Worm (Caenorhabditis elegans) whole organism, late embryonic: ENCODE data around the gene ceh-58.

Source experiments
- C38D4.7 ChIP-seq: fragments of 200-800 bp; sonication (Bioruptor generic); optimal IDR thresholded peaks from 2 replicates; lab custom pipeline; 2018; ENCODE audit warnings: mild to moderate bottlenecking, missing genetic modification characterization, moderate library complexity, missing compliant biosample characterization
- K02D7.2 ChIP-seq: sonication (generic microtip); optimal IDR thresholded peaks from 2 replicates; lab custom pipeline; 2017; ENCODE audit warnings: mild to moderate bottlenecking, missing genetic modification characterization, missing compliant biosample characterization
- T23F11.4 ChIP-seq: fragments of 200-800 bp; sonication (Bioruptor generic); optimal IDR thresholded peaks from 2 replicates; lab custom pipeline; 2018; ENCODE audit warnings: mild to moderate bottlenecking, missing genetic modification characterization, missing compliant biosample characterization
- Y22D7AL.16 ChIP-seq: sonication (generic microtip); optimal IDR thresholded peaks from 2 replicates; lab custom pipeline; 2016; ENCODE audit warnings: missing genetic modification characterization, missing compliant biosample characterization
- ama-1 ChIP-seq: fragments of 150-350 bp; optimal IDR thresholded peaks from 2 replicates; lab custom pipeline; 2014
- ceh-14 ChIP-seq: sonication (generic microtip); optimal IDR thresholded peaks from 2 replicates; lab custom pipeline; 2016; ENCODE audit warnings: missing genotype, missing genetic modification characterization, missing compliant biosample characterization
- ceh-31 ChIP-seq: sonication (generic microtip); optimal IDR thresholded peaks from 2 replicates; lab custom pipeline; 2016; ENCODE audit warnings: missing genetic modification characterization, missing compliant biosample characterization
- ceh-48 ChIP-seq: sonication (generic microtip); optimal IDR thresholded peaks from 2 replicates; lab custom pipeline; 2016; ENCODE audit warnings: missing genetic modification characterization, inconsistent platforms, missing compliant biosample characterization
- ceh-6 ChIP-seq: fragments of 200-800 bp; sonication (Bioruptor generic); optimal IDR thresholded peaks from 2 replicates; lab custom pipeline; 2018; ENCODE audit warnings: mild to moderate bottlenecking, missing genetic modification characterization, missing compliant biosample characterization
- ceh-9 ChIP-seq: sonication (generic microtip); optimal IDR thresholded peaks from 2 replicates; lab custom pipeline; 2016; ENCODE audit warnings: mild to moderate bottlenecking, missing genetic modification characterization, inconsistent platforms, missing compliant biosample characterization
- che-1 ChIP-seq: sonication (generic microtip); optimal IDR thresholded peaks from 2 replicates; lab custom pipeline; 2016; ENCODE audit warnings: mild to moderate bottlenecking, missing genetic modification characterization, missing compliant biosample characterization
- ets-4 ChIP-seq: sonication (generic microtip); optimal IDR thresholded peaks from 2 replicates; lab custom pipeline; 2016; ENCODE audit warnings: missing genetic modification characterization, missing compliant biosample characterization
- eyg-1 ChIP-seq: sonication (generic microtip); optimal IDR thresholded peaks from 2 replicates; lab custom pipeline; 2016; ENCODE audit warnings: missing genotype, missing genetic modification characterization, missing compliant biosample characterization
- fax-1 ChIP-seq: sonication (generic microtip); optimal IDR thresholded peaks from 2 replicates; lab custom pipeline; 2016; ENCODE audit warnings: missing genotype, missing genetic modification characterization, missing compliant biosample characterization
- fkh-10 ChIP-seq: fragments of 150-350 bp; optimal IDR thresholded peaks from 2 replicates; lab custom pipeline; 2014; ENCODE audit warnings: missing biosample characterization, missing genetic modification reagents, missing genetic modification characterization
- fkh-6 ChIP-seq: sonication (generic microtip); optimal IDR thresholded peaks from 2 replicates; lab custom pipeline; 2016; ENCODE audit warnings: missing genetic modification characterization, missing compliant biosample characterization
- gmeb-2 ChIP-seq: sonication (generic microtip); optimal IDR thresholded peaks from 2 replicates; lab custom pipeline; 2016; ENCODE audit warnings: missing genetic modification characterization, inconsistent platforms, missing compliant biosample characterization
- hlh-13 ChIP-seq: fragments of 200-800 bp; sonication (Bioruptor generic); optimal IDR thresholded peaks from 2 replicates; lab custom pipeline; 2018; ENCODE audit warnings: mild to moderate bottlenecking, missing genetic modification characterization, missing compliant biosample characterization
- hlh-30 ChIP-seq: sonication (generic microtip); optimal IDR thresholded peaks from 2 replicates; lab custom pipeline; 2017; ENCODE audit warnings: antibody characterized with exemption, missing genetic modification characterization, missing compliant biosample characterization; ENCODE audit not compliant: insufficient read depth
- hlh-6 ChIP-seq: sonication (generic microtip); optimal IDR thresholded peaks from 2 replicates; lab custom pipeline; 2016; ENCODE audit warnings: missing genotype, missing genetic modification characterization, missing compliant biosample characterization
- hlh-8 ChIP-seq: sonication (generic microtip); optimal IDR thresholded peaks from 2 replicates; lab custom pipeline; 2016; ENCODE audit warnings: missing genotype, missing genetic modification characterization, missing compliant biosample characterization
- lim-6 ChIP-seq: sonication (generic microtip); optimal IDR thresholded peaks from 2 replicates; lab custom pipeline; 2016; ENCODE audit warnings: missing genetic modification characterization, missing compliant biosample characterization
- madf-2 ChIP-seq: sonication (generic microtip); optimal IDR thresholded peaks from 2 replicates; lab custom pipeline; 2017; ENCODE audit warnings: missing genetic modification characterization, missing compliant biosample characterization
- mec-3 ChIP-seq: sonication (generic microtip); optimal IDR thresholded peaks from 2 replicates; lab custom pipeline; 2016; ENCODE audit warnings: borderline replicate concordance, missing genetic modification characterization, missing compliant biosample characterization
- nhr-232 ChIP-seq: sonication (generic microtip); optimal IDR thresholded peaks from 2 replicates; lab custom pipeline; 2016; ENCODE audit warnings: missing genetic modification characterization, missing compliant biosample characterization
- npax-4 ChIP-seq: sonication (generic microtip); optimal IDR thresholded peaks from 2 replicates; lab custom pipeline; 2016; ENCODE audit warnings: missing genetic modification characterization, missing compliant biosample characterization
- pag-3 ChIP-seq: sonication (generic microtip); optimal IDR thresholded peaks from 2 replicates; lab custom pipeline; 2016; ENCODE audit warnings: missing compliant biosample characterization, missing genetic modification characterization, borderline replicate concordance
- pat-9 ChIP-seq: fragments of 200-800 bp; sonication (Bioruptor generic); optimal IDR thresholded peaks from 2 replicates; lab custom pipeline; 2018; ENCODE audit warnings: mild to moderate bottlenecking, missing genetic modification characterization, moderate library complexity, missing compliant biosample characterization
- pha-2 ChIP-seq: sonication (generic microtip); optimal IDR thresholded peaks from 2 replicates; lab custom pipeline; 2017; ENCODE audit warnings: mild to moderate bottlenecking, missing genetic modification characterization, missing compliant biosample characterization
- syd-9 ChIP-seq: sonication (generic microtip); optimal IDR thresholded peaks from 2 replicates; lab custom pipeline; 2016; ENCODE audit warnings: mild to moderate bottlenecking, missing genetic modification characterization, moderate library complexity, missing compliant biosample characterization
- ttx-3 ChIP-seq: sonication (generic microtip); optimal IDR thresholded peaks from 2 replicates; lab custom pipeline; 2016; ENCODE audit warnings: missing genetic modification reagents, missing genetic modification characterization, missing compliant biosample characterization
- unc-3 ChIP-seq, 2 experiments: fragments of 200-800 bp in 1 of 2; sonication (Bioruptor generic) in 1 of 2; sonication (generic microtip) in 1 of 2; conservative IDR thresholded peaks in 1 of 2; optimal IDR thresholded peaks in 1 of 2; 2 replicates each; pipeline versions ENCODE4 v1.3.6 to Lab custom; 2016 to 2022; ENCODE audit warnings: missing compliant biosample characterization in 2 of 2, missing genetic modification characterization in 2 of 2, missing genetic modification reagents in 1 of 2
- unc-42 ChIP-seq: sonication (generic microtip); optimal IDR thresholded peaks from 2 replicates; lab custom pipeline; 2016; ENCODE audit warnings: missing genotype, missing genetic modification characterization, missing compliant biosample characterization
- unc-55 ChIP-seq: sonication (generic microtip); optimal IDR thresholded peaks from 2 replicates; lab custom pipeline; 2017; ENCODE audit warnings: missing biosample characterization, missing genetic modification reagents, missing genetic modification characterization
- unc-86 ChIP-seq: sonication (generic microtip); optimal IDR thresholded peaks from 2 replicates; lab custom pipeline; 2016; ENCODE audit warnings: missing genetic modification characterization, missing compliant biosample characterization

Gene ceh-58

DNA sequence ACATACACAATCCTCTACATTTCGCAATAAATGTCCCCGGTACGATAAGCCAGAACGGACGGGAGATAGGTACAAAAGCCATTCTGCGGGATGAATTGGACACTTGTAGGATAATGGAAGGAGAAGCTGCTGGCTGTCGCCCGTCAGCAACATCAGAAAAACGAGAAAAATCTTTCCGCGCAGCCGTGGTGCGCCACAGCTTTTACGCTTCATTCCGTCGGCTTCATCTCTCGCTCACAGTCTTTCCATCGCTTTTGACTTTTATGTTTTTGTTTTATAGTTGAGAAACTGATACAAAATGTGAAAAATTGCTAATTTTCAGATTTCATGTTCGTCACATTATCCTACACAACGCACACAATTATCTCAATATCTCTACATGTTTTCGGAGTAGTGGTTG is 23.3 kb downstream of the ceh-58 start, which contains the start of gene C07E3.10:
Gene C07E3.10, plus strand, starts transcription at position 301 of the 400 bp plus-strand sequence.
- TF ChIP-seq Y22D7AL.16 (tag; lab: Kevin White, UChicago) (no peak), ceh-6 (GFP tag; lab: Kevin White, UChicago) (no peak), syd-9 (no peak), madf-2 (tag; lab: Kevin White, UChicago) (no peak), eyg-1 (tag; lab: Kevin White, UChicago) (no peak), hlh-6 (tag; lab: Kevin White, UChicago) (no peak), C38D4.7 (GFP tag; lab: Kevin White, UChicago) (no peak), lim-6 (tag; lab: Kevin White, UChicago) (no peak), ceh-9 (tag; lab: Kevin White, UChicago) (no peak), fax-1 (no peak)
- TF ChIP-seq, all 69 proteins: peak for 0

DNA sequence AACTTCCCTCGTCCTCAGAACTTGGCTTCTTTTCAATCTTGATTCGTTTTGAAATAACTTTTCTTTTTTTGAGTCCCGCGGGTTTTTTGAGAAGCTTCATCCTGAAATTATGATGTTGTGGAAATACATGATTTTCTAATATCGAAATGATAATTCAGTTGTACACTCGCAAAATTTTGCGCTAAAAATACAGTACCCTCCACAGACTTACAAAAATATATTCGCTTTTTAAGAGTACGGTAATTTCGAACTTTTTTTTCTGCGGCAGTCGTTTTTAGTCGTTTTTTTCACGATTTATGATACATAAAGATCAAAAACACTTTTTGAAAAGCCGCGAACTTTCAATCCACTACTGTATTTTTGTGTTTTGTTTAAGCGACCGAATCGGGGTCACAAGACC is 24.4 kb downstream of the ceh-58 start, which contains the start of gene pro-2:
Gene pro-2, minus strand, starts transcription at position 101 of the 400 bp plus-strand sequence.
- TF ChIP-seq ama-1 (lab: Kevin White, UChicago) (no peak), hlh-30 (tag; lab: Kevin White, UChicago) (no peak), ttx-3 (tag; lab: Kevin White, UChicago) (no peak), K02D7.2 (tag; lab: Kevin White, UChicago) (no peak)

ce11 chrII:10336151-10336550 is 33.2 kb downstream of the ceh-58 start:
- TF ChIP-seq hlh-13 (GFP tag; lab: Kevin White, UChicago) (peak; percentile 56), che-1 (tag; lab: Kevin White, UChicago) (peak; percentile 6)

DNA sequence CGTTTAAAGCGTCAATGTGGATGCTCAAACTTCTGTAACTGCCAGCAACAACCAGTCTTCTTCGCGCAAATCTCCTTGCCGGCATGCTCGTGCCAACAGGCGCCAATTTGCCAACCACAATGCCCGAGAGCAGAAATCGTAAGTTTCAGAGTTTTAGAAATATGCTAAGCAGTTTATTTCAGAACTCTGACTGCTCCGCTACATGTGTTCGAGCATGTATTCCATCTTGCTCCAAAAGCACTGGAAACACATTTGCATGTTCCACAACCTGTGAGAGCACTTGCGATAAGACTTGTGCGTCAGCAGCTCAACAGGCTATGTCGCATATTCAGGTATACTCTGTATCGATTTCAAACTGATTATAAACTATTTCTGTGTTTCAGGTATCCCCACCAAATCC is 39.6 kb downstream of the ceh-58 start:
- TF ChIP-seq mec-3 (tag; lab: Kevin White, UChicago) (no peak), pag-3 (tag; lab: Kevin White, UChicago) (no peak), npax-4 (tag; lab: Kevin White, UChicago) (no peak), fkh-10 (GFP tag; lab: Kevin White, UChicago) (no peak), hlh-30 (tag; lab: Kevin White, UChicago) (no peak), unc-3 (GFP tag; conservative IDR thresholded peaks at IDR 0.05; lab: Robert Waterston, UW) (no peak), unc-3 (tag; optimal IDR thresholded peaks at IDR 0.05; lab: Kevin White, UChicago) (no peak), unc-86 (no peak), ceh-6 (GFP tag; lab: Kevin White, UChicago) (no peak), hlh-8 (tag; lab: Kevin White, UChicago) (no peak), ceh-14 (tag; lab: Kevin White, UChicago) (no peak), ceh-9 (tag; lab: Kevin White, UChicago) (no peak), fkh-6 (tag; lab: Kevin White, UChicago) (no peak), T23F11.4 (GFP tag; lab: Kevin White, UChicago) (no peak), unc-55 (GFP tag; lab: Kevin White, UChicago) (no peak), pha-2 (tag; lab: Kevin White, UChicago) (no peak), nhr-232 (tag; lab: Kevin White, UChicago) (no peak)

DNA sequence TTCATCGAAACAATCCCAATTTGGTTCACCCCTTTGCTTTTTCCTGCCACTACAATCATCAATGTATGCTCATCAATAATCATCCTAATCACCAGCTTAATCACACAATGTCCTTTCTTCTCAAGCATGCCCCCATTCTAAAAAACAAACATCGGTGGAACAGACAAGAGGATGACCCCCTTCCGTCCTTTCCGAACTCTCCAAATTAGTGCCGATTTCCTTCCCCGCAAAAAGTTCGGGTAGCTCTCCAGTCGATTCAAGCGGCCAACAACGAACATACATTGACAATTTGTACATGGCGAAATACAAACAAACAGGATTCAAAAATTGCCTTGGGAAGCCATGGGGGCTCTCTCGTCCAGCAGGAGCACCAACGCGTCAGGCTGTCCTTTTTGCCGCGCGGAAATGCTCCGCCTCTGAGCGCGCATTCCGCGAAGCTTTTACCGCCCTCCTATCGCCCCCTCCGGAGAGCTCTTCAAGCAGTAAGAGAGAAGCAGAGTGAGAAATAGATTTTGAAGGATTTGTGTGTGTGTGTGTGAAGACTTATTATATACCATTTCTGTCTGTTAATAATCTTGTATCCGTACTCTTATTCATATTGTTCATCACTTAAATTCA is 43.7 kb downstream of the ceh-58 start, which contains the start of gene appg-1:
Gene appg-1, plus strand, starts transcription at position 427 of the 618 bp plus-strand sequence.
- no peak for TF ChIP-seq syd-9
- no peak for TF ChIP-seq gmeb-2

- TF ChIP-seq eyg-1 (tag; lab: Kevin White, UChicago) (no peak), nhr-232 (tag; lab: Kevin White, UChicago) (no peak), T23F11.4 (GFP tag; lab: Kevin White, UChicago) (no peak), ttx-3 (tag; lab: Kevin White, UChicago) (no peak), ets-4 (tag; lab: Kevin White, UChicago) (no peak), ceh-48 (tag; lab: Kevin White, UChicago) (no peak), pat-9 (tag; lab: Kevin White, UChicago) (no peak), hlh-6 (tag; lab: Kevin White, UChicago) (no peak), fkh-10 (GFP tag; lab: Kevin White, UChicago) (no peak), ceh-31 (tag; lab: Kevin White, UChicago) (no peak), unc-42 (tag; lab: Kevin White, UChicago) (no peak)
- TF ChIP-seq, all 69 proteins: peak for 0
Measured at ce11 chrII:10321410-10321809, 48.0 kb downstream of the ceh-58 start, which contains the start of gene idpp-4. TSS of gene idpp-4 (plus strand) at chrII:10321460.
